Worm (Caenorhabditis elegans): ENCODE measurements around the gene nca-2.

nca-2 gene

DNA sequence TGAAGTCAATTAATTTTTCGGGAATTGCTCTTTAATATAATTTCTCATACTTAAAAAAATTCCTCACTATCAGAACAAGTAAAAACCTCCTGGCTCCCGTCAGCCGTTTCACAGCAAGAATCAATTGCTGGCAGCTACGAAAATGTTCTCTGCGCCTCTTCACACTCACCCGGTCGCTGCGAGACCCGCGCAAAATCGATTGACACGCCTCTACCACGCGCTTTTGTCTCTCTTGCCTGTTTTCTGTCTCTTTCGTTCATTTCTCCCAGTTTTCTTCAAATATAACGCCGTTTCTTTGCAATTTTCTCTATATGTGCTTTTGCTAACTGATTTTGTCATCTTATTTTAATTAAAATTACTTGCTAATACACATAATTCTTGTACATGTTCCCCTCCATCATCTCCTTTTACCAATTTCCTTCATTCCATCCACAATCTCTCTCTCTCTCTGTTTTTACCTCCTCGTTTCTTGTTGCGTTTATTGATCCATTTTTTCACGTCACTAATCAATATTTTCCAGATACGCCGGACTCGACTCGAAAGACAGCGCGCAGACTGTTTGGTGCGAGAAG lies 59.1 kb downstream of the nca-2 start, which contains the start of gene pcf-11 (continued):
- no peak for TF ChIP-seq gmeb-2 (tag; optimal IDR thresholded peaks at IDR 0.05)
- no peak for TF ChIP-seq hlh-15 (tag; optimal IDR thresholded peaks at IDR 0.05)
- TF ChIP-seq sox-2 (GFP tag; IDR thresholded peaks at IDR 0.05): no peak
- TF ChIP-seq odd-2 (tag; optimal IDR thresholded peaks at IDR 0.05): no peak
- no peak for TF ChIP-seq pha-4 (tag; optimal IDR thresholded peaks at IDR 0.05)
- TF ChIP-seq dve-1 (tag; optimal IDR thresholded peaks at IDR 0.05): no peak
- TF ChIP-seq ceh-22 (tag; optimal IDR thresholded peaks at IDR 0.05): no peak
- TF ChIP-seq ttx-3 (tag; optimal IDR thresholded peaks at IDR 0.05): no peak
- peak; percentile 83 for TF ChIP-seq ceh-48 (tag; optimal IDR thresholded peaks at IDR 0.05)
- no peak for TF ChIP-seq sdc-2 (tag; optimal IDR thresholded peaks at IDR 0.05)
- no peak for TF ChIP-seq K09A11.1 (tag; optimal IDR thresholded peaks at IDR 0.05; ENCODE audit: insufficient read depth)
- TF ChIP-seq elt-4 (tag; optimal IDR thresholded peaks at IDR 0.05): no peak
- TF ChIP-seq ceh-19 (GFP tag; optimal IDR thresholded peaks at IDR 0.05): no peak
- no peak for TF ChIP-seq ceh-45 (GFP tag; IDR thresholded peaks at IDR 0.05)
- TF ChIP-seq T23F11.4 (GFP tag; optimal IDR thresholded peaks at IDR 0.05): no peak
- no peak for TF ChIP-seq F13H6.1 (tag; optimal IDR thresholded peaks at IDR 0.05)
- TF ChIP-seq sox-4 (tag; optimal IDR thresholded peaks at IDR 0.05): no peak
- peak; percentile 43 for TF ChIP-seq ets-4 (tag; optimal IDR thresholded peaks at IDR 0.05)
- TF ChIP-seq unc-55 (GFP tag; optimal IDR thresholded peaks at IDR 0.05): peak; percentile 70
- peak; percentile 88 for TF ChIP-seq hlh-30 (tag; optimal IDR thresholded peaks at IDR 0.05; ENCODE audit: insufficient read depth)
- TF ChIP-seq npax-4 (tag; optimal IDR thresholded peaks at IDR 0.05): no peak
- peak; percentile 17 for TF ChIP-seq tbx-2 (tag; optimal IDR thresholded peaks at IDR 0.05)
- no peak for TF ChIP-seq hlh-6 (tag; optimal IDR thresholded peaks at IDR 0.05)
- TF ChIP-seq K02D7.2 (tag; optimal IDR thresholded peaks at IDR 0.05): no peak
- peak; percentile 35 for TF ChIP-seq rnt-1 (tag; optimal IDR thresholded peaks at IDR 0.05)
- TF ChIP-seq eyg-1 (tag; optimal IDR thresholded peaks at IDR 0.05): no peak
- TF ChIP-seq madf-2 (tag; optimal IDR thresholded peaks at IDR 0.05): no peak
- TF ChIP-seq pag-3 (tag; optimal IDR thresholded peaks at IDR 0.05; ENCODE audit: borderline replicate concordance): no peak
- TF ChIP-seq ahr-1 (tag; optimal IDR thresholded peaks at IDR 0.05): no peak

DNA sequence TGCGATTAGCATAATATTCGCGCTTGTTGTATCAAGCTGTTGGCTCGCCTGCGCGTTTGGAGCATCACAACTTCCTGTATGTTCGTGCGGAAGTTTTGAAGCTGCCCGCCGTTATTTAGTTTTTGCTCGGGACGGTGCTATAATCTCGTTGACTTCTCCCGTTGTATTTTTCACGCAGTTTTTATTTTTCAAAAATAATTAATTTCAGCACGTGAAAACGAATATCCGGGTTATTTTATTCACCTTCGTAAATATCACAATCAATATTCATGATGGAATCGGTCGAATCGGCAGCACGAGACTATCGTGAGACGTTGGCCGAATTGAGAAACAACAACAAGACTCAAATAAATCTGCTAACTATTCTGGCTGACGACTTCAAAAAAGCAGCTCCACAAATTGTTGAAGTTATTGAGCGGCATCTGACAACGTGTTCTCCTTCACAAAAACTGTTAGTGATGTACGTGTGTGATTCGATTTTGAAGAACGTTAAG lies 59.8 kb downstream of the nca-2 start:
- TF ChIP-seq ceh-45 (GFP tag; IDR thresholded peaks at IDR 0.05): no peak
- peak; percentile 34 for TF ChIP-seq ama-1 (optimal IDR thresholded peaks at IDR 0.05)

DNA sequence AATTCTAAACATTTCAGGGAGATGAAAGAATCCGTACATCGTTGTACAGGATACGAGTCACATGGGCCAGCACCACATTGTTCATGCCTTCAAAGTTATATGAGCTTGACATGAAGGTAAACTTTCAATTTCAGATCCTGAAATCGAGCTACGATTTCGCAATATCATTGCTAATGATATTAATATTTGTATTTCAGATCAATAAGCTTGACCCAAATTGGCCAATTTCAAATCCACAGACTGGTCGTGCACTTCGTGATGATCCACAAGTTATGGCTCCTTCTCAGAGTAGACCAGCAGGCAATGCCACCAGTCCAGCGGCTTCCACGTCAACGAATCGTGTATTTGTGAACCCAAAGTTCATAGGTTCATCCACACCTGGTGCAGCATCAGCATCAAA lies 61.0 kb downstream of the nca-2 start:
- no peak for TF ChIP-seq ceh-30 (tag; optimal IDR thresholded peaks at IDR 0.05)
- TF ChIP-seq rnt-1 (tag; optimal IDR thresholded peaks at IDR 0.05): no peak
- no peak for TF ChIP-seq ztf-16 (tag; optimal IDR thresholded peaks at IDR 0.05)
- TF ChIP-seq ceh-34 (tag; optimal IDR thresholded peaks at IDR 0.05): no peak
- no peak for TF ChIP-seq npax-4 (tag; optimal IDR thresholded peaks at IDR 0.05)
- TF ChIP-seq dmd-4 (tag; optimal IDR thresholded peaks at IDR 0.05; ENCODE audit: borderline replicate concordance): no peak
- no peak for TF ChIP-seq che-1 (tag; optimal IDR thresholded peaks at IDR 0.05)
- TF ChIP-seq lim-6 (tag; optimal IDR thresholded peaks at IDR 0.05): no peak

DNA sequence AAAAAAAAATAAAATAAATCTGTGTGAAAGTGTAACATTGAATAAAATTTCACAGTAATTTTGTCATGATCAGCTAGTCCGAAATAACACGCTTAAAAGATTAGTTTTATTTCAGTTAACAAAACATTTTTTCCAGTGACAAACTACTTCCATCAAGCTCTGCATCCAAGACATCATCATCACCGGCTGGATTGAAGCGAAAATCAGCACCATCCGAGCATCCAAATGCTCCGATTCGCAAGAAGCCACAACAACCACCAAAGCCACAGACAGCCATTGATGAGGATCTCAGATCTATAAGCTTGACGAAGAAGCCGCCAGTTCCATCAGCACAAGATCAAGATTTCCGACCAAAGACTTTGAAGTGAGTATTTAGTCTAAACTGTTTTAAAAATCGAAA lies 61.8 kb downstream of the nca-2 start:
- TF ChIP-seq npax-4 (tag; optimal IDR thresholded peaks at IDR 0.05) (no peak), hlh-8 (tag; optimal IDR thresholded peaks at IDR 0.05) (no peak), fkh-6 (tag; optimal IDR thresholded peaks at IDR 0.05) (no peak), syd-9 (tag; optimal IDR thresholded peaks at IDR 0.05) (no peak), ceh-22 (tag; optimal IDR thresholded peaks at IDR 0.05) (no peak)

All from whole organism, late embryonic.